Worm (Caenorhabditis elegans) whole organism, L4/young adult: Measurements from ENCODE around the gene acc-1.

ENCODE experiments used
- W03F9.2 ChIP-seq: fragments of 150-350 bp; optimal IDR thresholded peaks from 2 replicates; lab custom pipeline; 2014; ENCODE audit warnings: missing biosample characterization, missing genetic modification characterization
- dao-5 ChIP-seq: sonication (generic microtip); optimal IDR thresholded peaks from 2 replicates; lab custom pipeline; 2016; ENCODE audit warnings: missing genotype, missing genetic modification characterization, moderate library complexity, missing compliant biosample characterization

DNA sequence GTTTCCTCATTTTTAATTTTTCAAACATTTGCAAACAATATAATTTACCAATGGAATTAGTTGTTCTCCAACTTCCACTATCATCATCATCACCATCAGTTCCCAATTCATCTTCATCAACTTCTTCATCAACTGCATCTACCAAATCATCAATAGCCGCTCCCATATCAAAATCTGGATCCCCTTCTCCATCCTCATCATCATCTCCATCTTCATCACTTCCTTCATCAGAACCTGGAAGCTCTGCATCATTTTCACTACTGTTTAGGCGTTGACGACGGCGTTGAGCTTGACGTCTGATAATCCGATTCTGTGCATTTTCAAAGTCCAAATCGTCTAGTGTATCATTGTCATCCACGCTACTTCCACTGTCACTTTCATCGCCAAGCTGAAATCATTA lies 40.0 kb downstream of the acc-1 start:
- no peak for TF ChIP-seq W03F9.2 (tag; lab: Kevin White, UChicago)
- TF ChIP-seq dao-5, result no peak
